Worm (Caenorhabditis elegans): Measurements from ENCODE around the gene pms-2.

DNA sequence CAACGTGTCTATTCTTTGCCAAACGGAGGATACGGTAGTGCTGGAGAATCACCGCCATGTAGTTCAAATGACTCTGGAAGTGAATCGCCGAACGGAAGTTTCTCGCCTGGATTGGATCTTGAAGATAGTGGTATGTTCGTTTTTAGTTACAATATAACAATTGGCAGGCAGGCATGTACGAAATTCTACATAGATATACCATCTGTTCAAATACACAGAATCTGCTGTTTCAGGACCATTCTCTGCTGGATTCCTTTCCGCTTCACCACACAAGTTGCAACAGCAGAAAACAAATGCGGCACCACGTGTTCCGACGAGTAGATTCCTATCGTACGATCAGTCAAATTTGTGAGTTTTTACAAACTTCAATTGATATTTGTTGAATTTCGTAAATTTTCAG is 30.9 kb downstream of the pms-2 start:
- TF ChIP-seq egl-18 (GFP tag; IDR thresholded peaks at IDR 0.05) (no peak), F22D6.2 (tag; optimal IDR thresholded peaks at IDR 0.05) (no peak), lin-35 (GFP tag; optimal IDR thresholded peaks at IDR 0.05) (no peak), cebp-2 (GFP tag; IDR thresholded peaks at IDR 0.05) (no peak), snpc-1.3 (tag; optimal IDR thresholded peaks at IDR 0.05; ENCODE audit: insufficient read depth) (no peak), snpc-4 (GFP tag; optimal IDR thresholded peaks at IDR 0.05) (no peak), snpc-4 (tag; optimal IDR thresholded peaks at IDR 0.05) (no peak), pbrm-1 (GFP tag; IDR thresholded peaks at IDR 0.05) (no peak)
